Fruit fly (Drosophila melanogaster) whole organism, adult: ENCODE measurements around the gene Ssadh.

Experiments used
- CG7045 ChIP-seq: fragments of 200-800 bp; sonication (Bioruptor generic); optimal IDR thresholded peaks from 2 replicates; lab custom pipeline; 2017; ENCODE audit warnings: missing biosample characterization, mild to moderate bottlenecking, missing genetic modification characterization
- Clk ChIP-seq: fragments of 200-800 bp; sonication (Bioruptor generic); optimal IDR thresholded peaks from 2 replicates; lab custom pipeline; 2017; ENCODE audit warnings: missing biosample characterization, missing genetic modification characterization
- bab1 ChIP-seq: fragments of 200-800 bp; sonication (Bioruptor generic); optimal IDR thresholded peaks from 3 replicates; lab custom pipeline; 2019; ENCODE audit warnings: missing biosample characterization, mild to moderate bottlenecking, missing genetic modification characterization, moderate library complexity

- TF ChIP-seq CG7045 (GFP tag; lab: Kevin White, UChicago) (no peak), bab1 (GFP tag; lab: Kevin White, UChicago) (peak; percentile 44), Clk (no peak)
Measured at dm6 chr3R:25651414-25651813, 24.7 kb upstream of the Ssadh start.
